Fruit fly (Drosophila melanogaster) whole organism, prepupa: ENCODE results near the gene zf30C.

ENCODE experiments used
- CG10631 ChIP-seq: fragments of 200-800 bp; sonication (Bioruptor generic); optimal IDR thresholded peaks from 2 replicates; lab custom pipeline; 2016; ENCODE audit warnings: missing biosample characterization, missing genetic modification characterization
- CG6854 ChIP-seq: fragments of 200-800 bp; sonication (Bioruptor generic); optimal IDR thresholded peaks from 2 replicates; lab custom pipeline; 2017; ENCODE audit warnings: missing biosample characterization, mild to moderate bottlenecking, missing genetic modification characterization
- CG8119 ChIP-seq: fragments of 200-800 bp; sonication (Bioruptor generic); IDR thresholded peaks from 3 replicates; pipeline ENCODE4 v1.3.6; 2022; ENCODE audit warnings: missing biosample characterization, missing genetic modification characterization

dm6 chr2L:9770896-9771295, 12.8 kb downstream of the zf30C start, which contains the start of gene ppk18:
- TF ChIP-seq CG6854 (GFP tag; lab: Kevin White, UChicago) (no peak), CG10631 (no peak), CG8119 (GFP tag; lab: Robert Waterston, UW) (no peak)
